Worm (Caenorhabditis elegans) whole organism, late embryonic: ENCODE data around the gene C02F5.5.

Source experiments
- C08G9.2 ChIP-seq: sonication (generic microtip); optimal IDR thresholded peaks from 2 replicates; lab custom pipeline; 2016; ENCODE audit warnings: mild to moderate bottlenecking, missing genetic modification characterization, moderate library complexity, missing compliant biosample characterization
- C38D4.7 ChIP-seq: fragments of 200-800 bp; sonication (Bioruptor generic); optimal IDR thresholded peaks from 2 replicates; lab custom pipeline; 2018; ENCODE audit warnings: mild to moderate bottlenecking, missing genetic modification characterization, moderate library complexity, missing compliant biosample characterization
- F13H6.1 ChIP-seq: sonication (generic microtip); optimal IDR thresholded peaks from 2 replicates; lab custom pipeline; 2016; ENCODE audit warnings: missing genetic modification characterization, missing compliant biosample characterization
- K09A11.1 ChIP-seq: sonication (generic microtip); optimal IDR thresholded peaks from 2 replicates; lab custom pipeline; 2017; ENCODE audit warnings: antibody characterized with exemption, mild to moderate bottlenecking, missing genetic modification characterization, missing compliant biosample characterization; ENCODE audit not compliant: insufficient read depth
- T23F11.4 ChIP-seq: fragments of 200-800 bp; sonication (Bioruptor generic); optimal IDR thresholded peaks from 2 replicates; lab custom pipeline; 2018; ENCODE audit warnings: mild to moderate bottlenecking, missing genetic modification characterization, missing compliant biosample characterization
- ahr-1 ChIP-seq: sonication (generic microtip); optimal IDR thresholded peaks from 2 replicates; lab custom pipeline; 2016; ENCODE audit warnings: missing genetic modification characterization, missing compliant biosample characterization
- ceh-18 ChIP-seq: sonication (generic microtip); optimal IDR thresholded peaks from 2 replicates; lab custom pipeline; 2016; ENCODE audit warnings: missing genetic modification characterization, missing compliant biosample characterization
- ceh-19 ChIP-seq: fragments of 200-800 bp; sonication (Bioruptor generic); optimal IDR thresholded peaks from 2 replicates; lab custom pipeline; 2018; ENCODE audit warnings: mild to moderate bottlenecking, missing genetic modification characterization, missing compliant biosample characterization
- ceh-2 ChIP-seq: sonication (generic microtip); optimal IDR thresholded peaks from 2 replicates; lab custom pipeline; 2016; ENCODE audit warnings: missing genotype, missing genetic modification characterization, missing compliant biosample characterization
- ceh-24 ChIP-seq: sonication (generic microtip); optimal IDR thresholded peaks from 2 replicates; lab custom pipeline; 2016; ENCODE audit warnings: mild to moderate bottlenecking, missing genetic modification characterization, missing compliant biosample characterization
- ceh-30 ChIP-seq: fragments of 150-350 bp; optimal IDR thresholded peaks from 2 replicates; lab custom pipeline; 2014; ENCODE audit warnings: missing biosample characterization, missing genetic modification characterization
- ceh-31 ChIP-seq: sonication (generic microtip); optimal IDR thresholded peaks from 2 replicates; lab custom pipeline; 2016; ENCODE audit warnings: missing genetic modification characterization, missing compliant biosample characterization
- ceh-34 ChIP-seq: sonication (generic microtip); optimal IDR thresholded peaks from 2 replicates; lab custom pipeline; 2016; ENCODE audit warnings: mild to moderate bottlenecking, missing genetic modification characterization, missing compliant biosample characterization
- ceh-45 ChIP-seq: fragments of 200-800 bp; sonication (Bioruptor generic); IDR thresholded peaks from 2 replicates; pipeline ENCODE4 v1.3.6; 2022; ENCODE audit warnings: missing genetic modification reagents, missing genetic modification characterization, missing compliant biosample characterization
- ceh-48 ChIP-seq: sonication (generic microtip); optimal IDR thresholded peaks from 2 replicates; lab custom pipeline; 2016; ENCODE audit warnings: missing genetic modification characterization, inconsistent platforms, missing compliant biosample characterization
- ceh-6 ChIP-seq: fragments of 200-800 bp; sonication (Bioruptor generic); optimal IDR thresholded peaks from 2 replicates; lab custom pipeline; 2018; ENCODE audit warnings: mild to moderate bottlenecking, missing genetic modification characterization, missing compliant biosample characterization
- ceh-9 ChIP-seq: sonication (generic microtip); optimal IDR thresholded peaks from 2 replicates; lab custom pipeline; 2016; ENCODE audit warnings: mild to moderate bottlenecking, missing genetic modification characterization, inconsistent platforms, missing compliant biosample characterization
- che-1 ChIP-seq: sonication (generic microtip); optimal IDR thresholded peaks from 2 replicates; lab custom pipeline; 2016; ENCODE audit warnings: mild to moderate bottlenecking, missing genetic modification characterization, missing compliant biosample characterization
- dve-1 ChIP-seq: sonication (generic microtip); optimal IDR thresholded peaks from 2 replicates; lab custom pipeline; 2017; ENCODE audit warnings: antibody characterized with exemption, mild to moderate bottlenecking, missing genetic modification characterization, missing compliant biosample characterization
- elt-2 ChIP-seq: sonication (generic microtip); optimal IDR thresholded peaks from 2 replicates; lab custom pipeline; 2016; ENCODE audit warnings: missing genetic modification reagents, missing genetic modification characterization, missing compliant biosample characterization
- ets-4 ChIP-seq: sonication (generic microtip); optimal IDR thresholded peaks from 2 replicates; lab custom pipeline; 2016; ENCODE audit warnings: missing genetic modification characterization, missing compliant biosample characterization
- eyg-1 ChIP-seq: sonication (generic microtip); optimal IDR thresholded peaks from 2 replicates; lab custom pipeline; 2016; ENCODE audit warnings: missing genotype, missing genetic modification characterization, missing compliant biosample characterization
- fax-1 ChIP-seq: sonication (generic microtip); optimal IDR thresholded peaks from 2 replicates; lab custom pipeline; 2016; ENCODE audit warnings: missing genotype, missing genetic modification characterization, missing compliant biosample characterization
- fkh-6 ChIP-seq: sonication (generic microtip); optimal IDR thresholded peaks from 2 replicates; lab custom pipeline; 2016; ENCODE audit warnings: missing genetic modification characterization, missing compliant biosample characterization
- hlh-13 ChIP-seq: fragments of 200-800 bp; sonication (Bioruptor generic); optimal IDR thresholded peaks from 2 replicates; lab custom pipeline; 2018; ENCODE audit warnings: mild to moderate bottlenecking, missing genetic modification characterization, missing compliant biosample characterization
- hlh-15 ChIP-seq: sonication (generic microtip); optimal IDR thresholded peaks from 2 replicates; lab custom pipeline; 2016; ENCODE audit warnings: missing genetic modification characterization, missing compliant biosample characterization
- hlh-30 ChIP-seq: sonication (generic microtip); optimal IDR thresholded peaks from 2 replicates; lab custom pipeline; 2017; ENCODE audit warnings: antibody characterized with exemption, missing genetic modification characterization, missing compliant biosample characterization; ENCODE audit not compliant: insufficient read depth
- hlh-6 ChIP-seq: sonication (generic microtip); optimal IDR thresholded peaks from 2 replicates; lab custom pipeline; 2016; ENCODE audit warnings: missing genotype, missing genetic modification characterization, missing compliant biosample characterization
- lim-6 ChIP-seq: sonication (generic microtip); optimal IDR thresholded peaks from 2 replicates; lab custom pipeline; 2016; ENCODE audit warnings: missing genetic modification characterization, missing compliant biosample characterization
- lin-11 ChIP-seq: fragments of 200-800 bp; sonication (Bioruptor generic); optimal IDR thresholded peaks from 2 replicates; lab custom pipeline; 2018; ENCODE audit warnings: mild to moderate bottlenecking, missing genetic modification characterization, missing compliant biosample characterization
- mec-3 ChIP-seq: sonication (generic microtip); optimal IDR thresholded peaks from 2 replicates; lab custom pipeline; 2016; ENCODE audit warnings: borderline replicate concordance, missing genetic modification characterization, missing compliant biosample characterization
- nfya-1 ChIP-seq: sonication (generic microtip); optimal IDR thresholded peaks from 2 replicates; lab custom pipeline; 2017; ENCODE audit warnings: missing genetic modification characterization, mild to moderate bottlenecking, missing compliant biosample characterization, antibody characterized with exemption, moderate library complexity
- nhr-232 ChIP-seq: sonication (generic microtip); optimal IDR thresholded peaks from 2 replicates; lab custom pipeline; 2016; ENCODE audit warnings: missing genetic modification characterization, missing compliant biosample characterization
- odd-2 ChIP-seq: sonication (generic microtip); optimal IDR thresholded peaks from 2 replicates; lab custom pipeline; 2017; ENCODE audit warnings: antibody characterized with exemption, mild to moderate bottlenecking, missing genetic modification characterization, missing compliant biosample characterization
- pag-3 ChIP-seq: sonication (generic microtip); optimal IDR thresholded peaks from 2 replicates; lab custom pipeline; 2016; ENCODE audit warnings: missing compliant biosample characterization, missing genetic modification characterization, borderline replicate concordance
- pax-1 ChIP-seq: fragments of 150-350 bp; optimal IDR thresholded peaks from 2 replicates; lab custom pipeline; 2014; ENCODE audit warnings: missing biosample characterization, missing genetic modification characterization
- pha-2 ChIP-seq: sonication (generic microtip); optimal IDR thresholded peaks from 2 replicates; lab custom pipeline; 2017; ENCODE audit warnings: mild to moderate bottlenecking, missing genetic modification characterization, missing compliant biosample characterization
- pha-4 ChIP-seq: fragments of 150-350 bp; optimal IDR thresholded peaks from 2 replicates; lab custom pipeline; 2018; ENCODE audit warnings: missing biosample characterization, missing genetic modification reagents, missing genetic modification characterization
- pqm-1 ChIP-seq: sonication (generic microtip); optimal IDR thresholded peaks from 2 replicates; lab custom pipeline; 2016; ENCODE audit warnings: missing genetic modification characterization, missing compliant biosample characterization
- pros-1 ChIP-seq: fragments of 150-350 bp; optimal IDR thresholded peaks from 2 replicates; lab custom pipeline; 2014; ENCODE audit warnings: missing biosample characterization, missing genetic modification reagents, missing genetic modification characterization
- sdc-2 ChIP-seq: sonication (generic microtip); optimal IDR thresholded peaks from 2 replicates; lab custom pipeline; 2016; ENCODE audit warnings: missing genotype, missing genetic modification characterization, missing compliant biosample characterization
- sox-2 ChIP-seq: fragments of 200-800 bp; sonication (Bioruptor generic); IDR thresholded peaks from 2 replicates; pipeline ENCODE4 v1.3.6; 2022; ENCODE audit warnings: missing genetic modification reagents, missing genetic modification characterization, missing compliant biosample characterization
- syd-9 ChIP-seq: sonication (generic microtip); optimal IDR thresholded peaks from 2 replicates; lab custom pipeline; 2016; ENCODE audit warnings: mild to moderate bottlenecking, missing genetic modification characterization, moderate library complexity, missing compliant biosample characterization
- tbx-2 ChIP-seq: sonication (generic microtip); optimal IDR thresholded peaks from 2 replicates; lab custom pipeline; 2016; ENCODE audit warnings: missing genetic modification characterization, missing compliant biosample characterization
- tbx-7 ChIP-seq: sonication (generic microtip); optimal IDR thresholded peaks from 2 replicates; lab custom pipeline; 2016; ENCODE audit warnings: missing genotype, missing genetic modification characterization, missing compliant biosample characterization
- ttx-3 ChIP-seq: sonication (generic microtip); optimal IDR thresholded peaks from 2 replicates; lab custom pipeline; 2016; ENCODE audit warnings: missing genetic modification reagents, missing genetic modification characterization, missing compliant biosample characterization
- unc-3 ChIP-seq, 2 experiments: fragments of 200-800 bp in 1 of 2; sonication (Bioruptor generic) in 1 of 2; sonication (generic microtip) in 1 of 2; conservative IDR thresholded peaks in 1 of 2; optimal IDR thresholded peaks in 1 of 2; 2 replicates each; pipeline versions ENCODE4 v1.3.6 to Lab custom; 2016 to 2022; ENCODE audit warnings: missing compliant biosample characterization in 2 of 2, missing genetic modification characterization in 2 of 2, missing genetic modification reagents in 1 of 2
- unc-86 ChIP-seq: sonication (generic microtip); optimal IDR thresholded peaks from 2 replicates; lab custom pipeline; 2016; ENCODE audit warnings: missing genetic modification characterization, missing compliant biosample characterization
- zip-5 ChIP-seq: sonication (generic microtip); optimal IDR thresholded peaks from 2 replicates; lab custom pipeline; 2016; ENCODE audit warnings: missing genetic modification characterization, missing compliant biosample characterization
- ztf-16 ChIP-seq: sonication (generic microtip); optimal IDR thresholded peaks from 2 replicates; lab custom pipeline; 2017; ENCODE audit warnings: missing genetic modification characterization, missing compliant biosample characterization

C02F5.5 gene

DNA sequence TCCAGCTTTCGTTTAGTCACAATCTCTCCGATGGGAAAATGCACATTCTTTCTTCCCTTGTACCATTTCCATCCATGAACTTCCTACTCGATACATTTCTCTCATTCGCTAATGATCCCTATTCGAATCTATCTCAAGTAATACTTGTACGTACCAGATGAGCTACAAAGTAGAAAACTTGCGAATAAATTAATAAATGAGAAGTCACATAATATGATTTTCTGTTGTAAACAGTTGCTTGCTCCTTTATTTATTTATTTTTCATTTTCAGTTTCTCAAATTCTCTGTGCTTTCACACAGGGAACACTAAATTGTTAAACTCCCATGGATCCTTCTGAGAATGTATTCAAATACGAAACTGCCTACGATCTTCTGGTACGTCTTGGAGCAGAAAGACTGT lies 9.8 kb upstream of the C02F5.5 start, which contains the start of gene rfs-1:
Gene rfs-1 (plus strand): TSS at position 301 of the 400 bp plus-strand sequence.
- TF ChIP-seq odd-2 (tag; lab: Kevin White, UChicago) (no peak), ceh-34 (tag; lab: Kevin White, UChicago) (no peak), ceh-45 (no peak), ceh-24 (no peak), hlh-30 (no peak), lin-11 (no peak), pqm-1 (no peak), hlh-6 (tag; lab: Kevin White, UChicago) (no peak)
- TF ChIP-seq, all 69 proteins: peak for 0

DNA sequence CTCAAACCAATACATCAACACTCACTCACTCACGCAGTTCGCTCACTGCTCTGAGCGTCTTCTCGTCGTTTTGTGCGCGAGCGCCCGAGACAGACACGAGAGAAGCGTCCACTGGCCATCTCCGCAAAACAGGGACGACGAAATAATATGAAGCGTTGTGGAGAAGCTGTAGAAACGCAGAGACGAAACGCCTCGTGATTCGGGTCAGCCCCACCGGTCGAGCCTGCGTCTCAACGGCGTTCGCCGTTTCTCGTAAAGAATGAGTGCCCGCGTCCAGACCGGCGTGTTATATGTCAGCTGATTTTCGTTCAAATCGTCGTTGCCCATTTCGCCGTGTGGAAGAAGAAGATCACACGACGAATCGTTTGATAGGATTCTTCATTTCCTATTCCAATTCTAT lies 8.5 kb upstream of the C02F5.5 start, which contains the start of gene fbxl-1:
Gene fbxl-1 (plus strand): TSS at position 320 of the 400 bp plus-strand sequence.
- TF ChIP-seq mec-3 (tag; lab: Kevin White, UChicago) (no peak), zip-5 (tag; lab: Kevin White, UChicago) (no peak), pha-2 (no peak), tbx-2 (tag; lab: Kevin White, UChicago) (peak; percentile 66), sdc-2 (tag; lab: Kevin White, UChicago) (no peak), sox-2 (GFP tag; lab: Robert Waterston, UW) (no peak), T23F11.4 (GFP tag; lab: Kevin White, UChicago) (no peak), pag-3 (no peak), ceh-48 (tag; lab: Kevin White, UChicago) (no peak), pros-1 (tag; lab: Kevin White, UChicago) (no peak), lin-11 (no peak), odd-2 (tag; lab: Kevin White, UChicago) (no peak), ahr-1 (tag; lab: Kevin White, UChicago) (no peak), lim-6 (no peak), pha-4 (tag; lab: Kevin White, UChicago) (no peak), che-1 (tag; lab: Kevin White, UChicago) (no peak), ceh-18 (tag; lab: Kevin White, UChicago) (peak; percentile 57), eyg-1 (no peak), F13H6.1 (tag; lab: Kevin White, UChicago) (peak; percentile 13), fkh-6 (tag; lab: Kevin White, UChicago) (no peak), elt-2 (tag; lab: Kevin White, UChicago) (no peak), ceh-6 (GFP tag; lab: Kevin White, UChicago) (no peak), pqm-1 (no peak), ceh-24 (no peak), hlh-13 (GFP tag; lab: Kevin White, UChicago) (no peak), unc-3 (GFP tag; conservative IDR thresholded peaks at IDR 0.05; lab: Robert Waterston, UW) (no peak), unc-3 (tag; optimal IDR thresholded peaks at IDR 0.05; lab: Kevin White, UChicago) (no peak), ttx-3 (tag; lab: Kevin White, UChicago) (no peak), C38D4.7 (GFP tag; lab: Kevin White, UChicago) (no peak), hlh-15 (tag; lab: Kevin White, UChicago) (no peak), K09A11.1 (tag; lab: Kevin White, UChicago) (no peak), ets-4 (no peak), syd-9 (tag; lab: Kevin White, UChicago) (no peak), ceh-31 (tag; lab: Kevin White, UChicago) (peak; percentile 58), ceh-19 (no peak), ceh-45 (no peak), unc-86 (tag; lab: Kevin White, UChicago) (no peak), ceh-9 (tag; lab: Kevin White, UChicago) (no peak), nfya-1 (peak; percentile 52), pax-1 (tag; lab: Kevin White, UChicago) (no peak), ceh-2 (tag; lab: Kevin White, UChicago) (no peak), ceh-30 (no peak), fax-1 (tag; lab: Kevin White, UChicago) (no peak), hlh-30 (peak; percentile 95), ztf-16 (tag; lab: Kevin White, UChicago) (peak; percentile 16), tbx-7 (tag; lab: Kevin White, UChicago) (no peak), nhr-232 (no peak), C08G9.2 (tag; lab: Kevin White, UChicago) (no peak), dve-1 (tag; lab: Kevin White, UChicago) (no peak)
